Worm (Caenorhabditis elegans): Measurements from ENCODE around the gene aass-1.

- no peak for TF ChIP-seq nhr-23 (tag; optimal IDR thresholded peaks at IDR 0.05)
- TF ChIP-seq nhr-237 (tag; optimal IDR thresholded peaks at IDR 0.05): no peak
- TF ChIP-seq egl-27 (tag; optimal IDR thresholded peaks at IDR 0.05): no peak
- no peak for TF ChIP-seq sem-4 (tag; optimal IDR thresholded peaks at IDR 0.05)
- TF ChIP-seq dmd-4 (tag; optimal IDR thresholded peaks at IDR 0.05): no peak
- no peak for TF ChIP-seq nhr-6 (tag; optimal IDR thresholded peaks at IDR 0.05)
- TF ChIP-seq unc-62 (GFP tag; optimal IDR thresholded peaks at IDR 0.05): no peak
- no peak for TF ChIP-seq R02D3.7 (tag; optimal IDR thresholded peaks at IDR 0.05)
- TF ChIP-seq nhr-77 (tag; optimal IDR thresholded peaks at IDR 0.05): no peak
- no peak for TF ChIP-seq snpc-4 (tag; optimal IDR thresholded peaks at IDR 0.05)
- TF ChIP-seq nhr-11 (tag; optimal IDR thresholded peaks at IDR 0.05): no peak
- TF ChIP-seq zag-1 (tag; optimal IDR thresholded peaks at IDR 0.05): no peak
- TF ChIP-seq blmp-1 (tag; optimal IDR thresholded peaks at IDR 0.05; ENCODE audit: insufficient read depth): no peak
- TF ChIP-seq fos-1 (tag; optimal IDR thresholded peaks at IDR 0.05): no peak
Measured at ce11 chrIV:283347-283746, 38.4 kb downstream of the aass-1 start, which contains the start of gene best-19.

Data from whole organism, L2 larva.